Fruit fly (Drosophila melanogaster) whole organism, embryonic: ENCODE data around the gene CG5096.
A peak's percentile ranks its signal among the peaks of the same experiment; 100 is the strongest.

Source experiments
- CG1024 ChIP-seq: fragments of 200-800 bp; sonication (Bioruptor generic); IDR thresholded peaks from 2 replicates; pipeline ENCODE4 v1.3.6; 2022; ENCODE audit warnings: missing biosample characterization, missing genetic modification characterization
- CG10366 ChIP-seq: fragments of 200-800 bp; sonication (Bioruptor generic); IDR thresholded peaks from 2 replicates; pipeline ENCODE4 v1.3.6; 2022; ENCODE audit warnings: missing biosample characterization, missing genetic modification characterization
- CG10462 ChIP-seq: fragments of 200-800 bp; sonication (Bioruptor generic); optimal IDR thresholded peaks from 2 replicates; lab custom pipeline; 2016; ENCODE audit warnings: missing biosample characterization, missing genetic modification characterization
- CG11560 ChIP-seq: fragments of 200-800 bp; sonication (Bioruptor generic); IDR thresholded peaks from 3 replicates; pipeline ENCODE4 v1.3.6; 2022; ENCODE audit warnings: missing biosample characterization, missing genetic modification characterization
- CG11723 ChIP-seq: fragments of 200-800 bp; sonication (Bioruptor generic); optimal IDR thresholded peaks from 2 replicates; lab custom pipeline; 2017; ENCODE audit warnings: missing biosample characterization, mild to moderate bottlenecking, missing genetic modification characterization
- CG12744 ChIP-seq: fragments of 200-800 bp; sonication (Bioruptor generic); optimal IDR thresholded peaks from 2 replicates; lab custom pipeline; 2016; ENCODE audit warnings: missing biosample characterization, missing genetic modification characterization
- CG13123 ChIP-seq: fragments of 200-800 bp; sonication (Bioruptor generic); optimal IDR thresholded peaks from 2 replicates; lab custom pipeline; 2016; ENCODE audit warnings: missing biosample characterization, missing genetic modification characterization
- CG14710 ChIP-seq: fragments of 200-800 bp; sonication (Bioruptor generic); optimal IDR thresholded peaks from 3 replicates; lab custom pipeline; 2019; ENCODE audit warnings: missing biosample characterization, mild to moderate bottlenecking, missing genetic modification characterization, moderate library complexity
- CG16863 ChIP-seq: fragments of 200-800 bp; sonication (Bioruptor generic); optimal IDR thresholded peaks from 3 replicates; lab custom pipeline; 2016; ENCODE audit warnings: missing biosample characterization, missing genetic modification characterization
- CG17912 ChIP-seq: fragments of 200-800 bp; sonication (Bioruptor generic); optimal IDR thresholded peaks from 2 replicates; lab custom pipeline; 2018; ENCODE audit warnings: missing biosample characterization, mild to moderate bottlenecking, missing genetic modification characterization
- CG30403 ChIP-seq: fragments of 200-800 bp; sonication (Bioruptor generic); optimal IDR thresholded peaks from 3 replicates; lab custom pipeline; 2016; ENCODE audit warnings: missing biosample characterization, missing genetic modification characterization
- CG31388 ChIP-seq: fragments of 200-800 bp; sonication (Bioruptor generic); optimal IDR thresholded peaks from 2 replicates; lab custom pipeline; 2016; ENCODE audit warnings: missing biosample characterization, missing genetic modification characterization
- CG3163 ChIP-seq: fragments of 200-800 bp; sonication (Bioruptor generic); optimal IDR thresholded peaks from 3 replicates; lab custom pipeline; 2016; ENCODE audit warnings: missing biosample characterization, missing genetic modification characterization
- CG5180 ChIP-seq: fragments of 200-800 bp; sonication (Bioruptor generic); optimal IDR thresholded peaks from 3 replicates; lab custom pipeline; 2017; ENCODE audit warnings: missing biosample characterization, missing genetic modification characterization, mild to moderate bottlenecking, moderate library complexity, missing genetic modification reagents
- CG8944 ChIP-seq: fragments of 200-800 bp; sonication (Bioruptor generic); optimal IDR thresholded peaks from 3 replicates; lab custom pipeline; 2016; ENCODE audit warnings: missing biosample characterization, missing genetic modification characterization
- CHES-1-like ChIP-seq: fragments of 200-800 bp; sonication (Bioruptor generic); optimal IDR thresholded peaks from 2 replicates; lab custom pipeline; 2016; ENCODE audit warnings: missing biosample characterization, missing genetic modification characterization
- Dll ChIP-seq: fragments of 200-800 bp; sonication (Bioruptor generic); IDR thresholded peaks from 4 replicates; pipeline ENCODE4 v1.3.6; 2022; ENCODE audit warnings: missing biosample characterization, missing genetic modification characterization; ENCODE audit not compliant: partially characterized antibody
- E2f2 ChIP-seq: fragments of 200-800 bp; sonication (Bioruptor generic); IDR thresholded peaks from 2 replicates; pipeline ENCODE4 v1.3.6; 2022; ENCODE audit warnings: missing biosample characterization, missing genetic modification characterization
- Ets97D ChIP-seq: fragments of 200-800 bp; sonication (Bioruptor generic); optimal IDR thresholded peaks from 3 replicates; lab custom pipeline; 2016; ENCODE audit warnings: missing biosample characterization, missing genetic modification characterization
- HLH3B ChIP-seq: fragments of 200-800 bp; sonication (Bioruptor generic); IDR thresholded peaks from 2 replicates; pipeline ENCODE4 v1.3.6; 2022; ENCODE audit warnings: missing biosample characterization, missing genetic modification characterization
- HmgZ ChIP-seq: fragments of 200-800 bp; sonication (Bioruptor generic); optimal IDR thresholded peaks from 2 replicates; lab custom pipeline; 2018; ENCODE audit warnings: missing biosample characterization, mild to moderate bottlenecking, missing genetic modification characterization
- Oaz ChIP-seq: fragments of 200-800 bp; sonication (Bioruptor generic); IDR thresholded peaks from 2 replicates; pipeline ENCODE4 v1.3.6; 2022; ENCODE audit warnings: missing biosample characterization, missing genetic modification characterization
- Sry-β ChIP-seq: fragments of 200-800 bp; sonication (Bioruptor generic); optimal IDR thresholded peaks from 2 replicates; lab custom pipeline; 2018; ENCODE audit warnings: missing biosample characterization, mild to moderate bottlenecking, missing genetic modification characterization, moderate library complexity
- Ssrp ChIP-seq: fragments of 200-800 bp; sonication (Bioruptor generic); optimal IDR thresholded peaks from 2 replicates; lab custom pipeline; 2018; ENCODE audit warnings: missing biosample characterization, mild to moderate bottlenecking, missing genetic modification characterization, moderate library complexity
- YL-1 ChIP-seq: fragments of 200-800 bp; sonication (Bioruptor generic); optimal IDR thresholded peaks from 3 replicates; lab custom pipeline; 2017; ENCODE audit warnings: missing biosample characterization, mild to moderate bottlenecking, missing genetic modification characterization
- amos ChIP-seq: fragments of 200-800 bp; sonication (Bioruptor generic); IDR thresholded peaks from 2 replicates; pipeline ENCODE4 v1.3.6; 2022; ENCODE audit warnings: missing biosample characterization, missing genetic modification characterization; ENCODE audit not compliant: partially characterized antibody
- cad ChIP-seq: fragments of >200 bp; optimal IDR thresholded peaks from 2 replicates; lab custom pipeline; 2017; ENCODE audit warnings: missing biosample characterization, missing genetic modification characterization
- chinmo ChIP-seq: fragments of 200-800 bp; sonication (Bioruptor generic); IDR thresholded peaks from 4 replicates; pipeline ENCODE4 v1.3.6; 2022; ENCODE audit warnings: missing biosample characterization, missing genetic modification characterization; ENCODE audit not compliant: partially characterized antibody
- crc ChIP-seq: fragments of 200-800 bp; sonication (Bioruptor generic); optimal IDR thresholded peaks from 2 replicates; lab custom pipeline; 2016; ENCODE audit warnings: missing biosample characterization, missing genetic modification characterization
- dati ChIP-seq: fragments of 200-800 bp; sonication (Bioruptor generic); IDR thresholded peaks from 2 replicates; pipeline ENCODE4 v1.3.6; 2022; ENCODE audit warnings: missing biosample characterization, missing genetic modification characterization
- disco-r ChIP-seq: fragments of 200-800 bp; sonication (Bioruptor generic); optimal IDR thresholded peaks from 2 replicates; lab custom pipeline; 2016; ENCODE audit warnings: missing biosample characterization, missing genetic modification characterization
- exex ChIP-seq: fragments of 200-800 bp; sonication (Bioruptor generic); optimal IDR thresholded peaks from 4 replicates; lab custom pipeline; 2018; ENCODE audit warnings: missing biosample characterization, mild to moderate bottlenecking, missing genetic modification characterization, moderate library complexity
- fd102C ChIP-seq: fragments of 200-800 bp; sonication (Bioruptor generic); optimal IDR thresholded peaks from 2 replicates; lab custom pipeline; 2018; ENCODE audit warnings: missing biosample characterization, mild to moderate bottlenecking, missing genetic modification characterization, moderate library complexity
- fd3F ChIP-seq: fragments of 200-800 bp; sonication (Bioruptor generic); optimal IDR thresholded peaks from 2 replicates; lab custom pipeline; 2018; ENCODE audit warnings: missing biosample characterization, mild to moderate bottlenecking, missing genetic modification characterization, moderate library complexity
- fd64A ChIP-seq: fragments of 200-800 bp; sonication (Bioruptor generic); optimal IDR thresholded peaks from 3 replicates; lab custom pipeline; 2018; ENCODE audit warnings: missing biosample characterization, mild to moderate bottlenecking, missing genetic modification characterization
- hth ChIP-seq: fragments of >200 bp; optimal IDR thresholded peaks from 2 replicates; lab custom pipeline; 2017; ENCODE audit warnings: inconsistent platforms
- klu ChIP-seq: fragments of 200-800 bp; sonication (Bioruptor generic); IDR thresholded peaks from 2 replicates; pipeline ENCODE4 v1.3.6; 2022; ENCODE audit warnings: missing biosample characterization, missing genetic modification characterization
- oc ChIP-seq: fragments of 200-800 bp; sonication (Bioruptor generic); optimal IDR thresholded peaks from 2 replicates; lab custom pipeline; 2018; ENCODE audit warnings: missing biosample characterization, mild to moderate bottlenecking, missing genetic modification characterization, moderate library complexity
- otp ChIP-seq: fragments of 200-800 bp; sonication (Bioruptor generic); IDR thresholded peaks from 3 replicates; pipeline ENCODE4, ENCODE4 v1.3.6; 2022; ENCODE audit warnings: missing biosample characterization, missing genetic modification characterization
- pfk ChIP-seq: fragments of 200-800 bp; sonication (Bioruptor generic); optimal IDR thresholded peaks from 2 replicates; lab custom pipeline; 2018; ENCODE audit warnings: missing biosample characterization, mild to moderate bottlenecking, missing genetic modification characterization, moderate library complexity
- pho ChIP-seq: fragments of 200-800 bp; sonication (Bioruptor generic); optimal IDR thresholded peaks from 2 replicates; lab custom pipeline; 2016; ENCODE audit warnings: missing biosample characterization, missing genetic modification characterization
- pros ChIP-seq: fragments of 200-800 bp; sonication (Bioruptor generic); optimal IDR thresholded peaks from 3 replicates; lab custom pipeline; 2019; ENCODE audit warnings: missing biosample characterization, mild to moderate bottlenecking, missing genetic modification characterization, moderate library complexity
- psq ChIP-seq: fragments of 200-800 bp; sonication (Bioruptor generic); optimal IDR thresholded peaks from 2 replicates; lab custom pipeline; 2017; ENCODE audit warnings: missing biosample characterization, missing genetic modification characterization
- rib ChIP-seq: fragments of 200-800 bp; sonication (Bioruptor generic); IDR thresholded peaks from 2 replicates; pipeline ENCODE4 v1.3.6; 2022; ENCODE audit warnings: missing biosample characterization, missing genetic modification characterization
- ro ChIP-seq: fragments of 200-800 bp; sonication (Bioruptor generic); IDR thresholded peaks from 2 replicates; pipeline ENCODE4 v1.3.6; 2022; ENCODE audit warnings: missing biosample characterization, missing genetic modification characterization
- sc ChIP-seq, 3 experiments: fragments of >200 bp in 2 of 3; fragments of 200-800 bp in 1 of 3; sonication (Bioruptor generic) in 1 of 3; optimal IDR thresholded peaks; 2 replicates in 2 of 3; 3 replicates in 1 of 3; lab custom pipeline; 2017; ENCODE audit warnings: mild to moderate bottlenecking in 1 of 3, missing biosample characterization in 1 of 3, missing genetic modification characterization in 1 of 3, missing genetic modification reagents in 1 of 3
- sisA ChIP-seq: fragments of 200-800 bp; sonication (Bioruptor generic); IDR thresholded peaks from 2 replicates; pipeline ENCODE4 v1.3.6; 2022; ENCODE audit warnings: missing biosample characterization, missing genetic modification characterization
- ssp ChIP-seq: fragments of 200-800 bp; sonication (Bioruptor generic); IDR thresholded peaks from 2 replicates; pipeline ENCODE4 v1.3.6; 2022; ENCODE audit warnings: missing biosample characterization, missing genetic modification characterization
- tup ChIP-seq: fragments of 200-800 bp; sonication (Bioruptor generic); optimal IDR thresholded peaks from 2 replicates; lab custom pipeline; 2016; ENCODE audit warnings: missing biosample characterization, mild to moderate bottlenecking, missing genetic modification characterization, moderate library complexity
- twi ChIP-seq: fragments of 200-800 bp; optimal IDR thresholded peaks from 2 replicates; lab custom pipeline; 2019; ENCODE audit warnings: missing biosample characterization, mild to moderate bottlenecking, missing genetic modification characterization, moderate library complexity
- yki ChIP-seq: fragments of >200 bp; optimal IDR thresholded peaks from 3 replicates; lab custom pipeline; 2018

The CG5096 gene

dm6 chr2L:10339212-10339721, 42.8 kb upstream of the CG5096 start, which contains the start of gene SamDC (continued):
- TF ChIP-seq CG10366 (GFP tag; lab: Robert Waterston, UW) (no peak; the same call in 1 of the 2 replicates), pros (GFP tag; lab: Kevin White, UChicago) (peak; percentile 14), CHES-1-like (no peak), Sry-β (GFP tag; lab: Kevin White, UChicago) (no peak), CG10462 (no peak), yki (lab: Kevin White, UChicago) (no peak), CG12744 (GFP tag; lab: Kevin White, UChicago) (no peak), ro (no peak), pfk (GFP tag; lab: Kevin White, UChicago) (peak; percentile 61), oc (no peak), Ssrp (peak; percentile 57), CG3163 (GFP tag; lab: Kevin White, UChicago) (no peak), disco-r (GFP tag; lab: Kevin White, UChicago) (no peak), CG11723 (GFP tag; lab: Kevin White, UChicago) (peak; percentile 1), Dll (GFP tag; lab: Robert Waterston, UW) (peak; percentile 77), sc (optimal IDR thresholded peaks at IDR 0.05; lab: Kevin White, UChicago) (no peak), sc (GFP tag; optimal IDR thresholded peaks at IDR 0.05; lab: Kevin White, UChicago) (no peak), dati (GFP tag; lab: Robert Waterston, UW) (no peak), CG13123 (GFP tag; lab: Kevin White, UChicago) (peak; percentile 12), pho (peak; percentile 46), HLH3B (GFP tag; lab: Robert Waterston, UW) (peak; percentile 52; the same call in 1 of the 2 replicates), ssp (peak; percentile 98), sisA (GFP tag; lab: Robert Waterston, UW) (no peak), CG11560 (tag; lab: Robert Waterston, UW) (no peak), chinmo (GFP tag; lab: Robert Waterston, UW) (peak; percentile 90; the same call in 3 of the 4 replicates), CG31388 (no peak), klu (no peak), tup (no peak), psq (peak; percentile 38), otp (GFP tag; lab: Robert Waterston, UW) (no peak), HmgZ (peak; percentile 59), CG1024 (peak; percentile 95), crc (GFP tag; lab: Kevin White, UChicago) (no peak), amos (GFP tag; lab: Robert Waterston, UW) (peak; percentile 88; the same call in 1 of the 2 replicates), E2f2 (GFP tag; lab: Robert Waterston, UW) (peak; percentile 42), fd102C (GFP tag; lab: Kevin White, UChicago) (no peak), CG30403 (GFP tag; lab: Kevin White, UChicago) (peak; percentile 55), fd64A (GFP tag; lab: Kevin White, UChicago) (no peak), hth (lab: Kevin White, UChicago) (no peak), twi (peak; percentile 17), Ets97D (GFP tag; lab: Kevin White, UChicago) (peak; percentile 42), rib (GFP tag; lab: Robert Waterston, UW) (no peak), CG17912 (no peak), YL-1 (GFP tag; lab: Kevin White, UChicago) (peak; percentile 61), Oaz (GFP tag; lab: Robert Waterston, UW) (no peak), CG16863 (no peak), CG14710 (tag; lab: Kevin White, UChicago) (peak; percentile 47), fd3F (GFP tag; lab: Kevin White, UChicago) (peak; percentile 25), CG5180 (GFP tag; lab: Kevin White, UChicago) (peak; percentile 59), exex (no peak), cad (GFP tag; lab: Kevin White, UChicago) (no peak), CG8944 (GFP tag; lab: Kevin White, UChicago) (peak; percentile 17)
